Fruit fly (Drosophila melanogaster): ENCODE measurements around the gene ab.

The ab gene

DNA sequence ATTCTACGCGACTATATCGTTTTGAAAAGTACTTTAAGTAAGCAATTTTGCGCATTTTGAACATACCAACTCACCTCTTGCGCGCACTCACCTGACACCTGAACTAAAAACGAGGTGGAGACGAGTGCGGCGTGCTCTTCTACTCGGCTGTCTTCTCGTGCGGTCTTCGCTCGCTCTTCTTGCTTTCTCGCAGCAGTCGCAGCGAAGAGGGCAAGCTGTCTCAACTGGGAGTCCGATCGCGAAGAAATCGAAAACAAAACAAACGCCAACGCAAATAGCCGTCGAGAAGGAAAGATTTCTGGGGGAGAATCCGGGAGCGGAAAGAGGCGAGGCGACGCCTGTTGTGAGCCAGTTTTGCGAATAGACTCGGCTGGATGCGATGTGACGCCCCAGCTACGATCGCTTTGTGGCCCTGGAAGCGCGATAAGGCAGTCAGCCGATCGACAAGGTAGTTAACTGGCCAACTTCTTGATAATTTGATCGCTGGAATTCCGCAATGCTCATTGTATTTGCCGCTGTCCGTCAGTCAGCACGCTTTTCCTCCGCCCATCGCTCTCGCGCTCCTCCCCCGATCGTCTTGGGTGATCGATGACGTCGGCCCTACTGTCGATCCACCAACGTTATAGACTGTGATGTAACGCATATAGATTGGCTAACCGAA, 61.3 kb downstream of the ab start (continued):
- TF ChIP-seq Hr83 (GFP tag; optimal IDR thresholded peaks at IDR 0.05; ENCODE audit: poor library complexity, severe bottlenecking) (peak; percentile 32), dsf (GFP tag; optimal IDR thresholded peaks at IDR 0.05; ENCODE audit: borderline replicate concordance) (no peak), OdsH (GFP tag; optimal IDR thresholded peaks at IDR 0.05) (no peak), dl (GFP tag; optimal IDR thresholded peaks at IDR 0.05; ENCODE audit: insufficient read depth in 1 of 2, partially characterized antibody in 2 of 2) (peak in 1 of 2 experiments; percentile 74), N (GFP tag; optimal IDR thresholded peaks at IDR 0.05) (no peak), foxo (GFP tag; optimal IDR thresholded peaks at IDR 0.05) (no peak), lola (GFP tag; optimal IDR thresholded peaks at IDR 0.05) (no peak), CG32264 (GFP tag; optimal IDR thresholded peaks at IDR 0.05) (no peak), Rel (GFP tag; optimal IDR thresholded peaks at IDR 0.05) (no peak), Rel (tag; optimal IDR thresholded peaks at IDR 0.05) (peak; percentile 25), br (GFP tag; optimal IDR thresholded peaks at IDR 0.05) (peak; percentile 73), brk (GFP tag; optimal IDR thresholded peaks at IDR 0.05) (no peak)

DNA sequence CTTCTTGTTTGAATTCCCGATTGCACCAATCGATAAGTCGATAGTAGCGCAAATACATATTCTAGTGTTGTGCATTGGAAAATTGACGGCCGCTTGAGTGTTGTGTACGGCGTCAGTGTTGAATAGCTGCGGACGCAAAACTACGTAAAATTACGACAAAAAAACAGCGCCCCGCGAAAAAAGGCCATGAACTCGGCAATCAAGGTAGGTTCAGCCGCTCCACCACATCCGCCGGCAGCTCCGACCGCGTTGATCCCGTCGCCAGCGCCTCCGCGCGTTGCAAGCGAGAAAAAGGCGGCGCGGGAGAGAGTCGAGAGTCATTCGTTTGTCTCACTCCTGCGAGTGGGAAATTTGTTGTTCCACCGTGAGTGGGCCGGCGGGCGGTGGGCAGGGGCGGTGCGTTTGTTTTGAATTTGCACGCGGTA, 67.5 kb downstream of the ab start, which contains the start of gene CG33695:
Gene CG33695, plus strand, starts transcription at position 95 of the 425 bp plus-strand sequence.
- TF ChIP-seq Sp1 (GFP tag; optimal IDR thresholded peaks at IDR 0.05) (no peak), woc (GFP tag; optimal IDR thresholded peaks at IDR 0.05) (no peak), pan (optimal IDR thresholded peaks at IDR 0.05) (no peak), GATAd (GFP tag; optimal IDR thresholded peaks at IDR 0.05) (peak; percentile 16), ey (GFP tag; optimal IDR thresholded peaks at IDR 0.05) (peak; percentile 71), HLH106 (tag; optimal IDR thresholded peaks at IDR 0.05) (peak; percentile 44), foxo (GFP tag; optimal IDR thresholded peaks at IDR 0.05) (peak in 1 of 2 experiments; percentile 87), dl (GFP tag; optimal IDR thresholded peaks at IDR 0.05; ENCODE audit: insufficient read depth in 1 of 2, partially characterized antibody in 2 of 2) (no peak), h (GFP tag; optimal IDR thresholded peaks at IDR 0.05) (peak; percentile 83), Hr83 (GFP tag; optimal IDR thresholded peaks at IDR 0.05; ENCODE audit: poor library complexity, severe bottlenecking) (peak; percentile 89), Hnf4 (GFP tag; optimal IDR thresholded peaks at IDR 0.05) (peak; percentile 90), psq (GFP tag; optimal IDR thresholded peaks at IDR 0.05) (peak; percentile 69), jim (GFP tag; optimal IDR thresholded peaks at IDR 0.05) (peak; percentile 30), fru (GFP tag; optimal IDR thresholded peaks at IDR 0.05) (peak; percentile 84), dsf (GFP tag; optimal IDR thresholded peaks at IDR 0.05; ENCODE audit: borderline replicate concordance) (peak; percentile 37), CG9705 (GFP tag; optimal IDR thresholded peaks at IDR 0.05) (peak; percentile 42), CrebA (GFP tag; optimal IDR thresholded peaks at IDR 0.05; ENCODE audit: borderline replicate concordance) (no peak), Jra (GFP tag; optimal IDR thresholded peaks at IDR 0.05) (peak; percentile 80), Mio (GFP tag; optimal IDR thresholded peaks at IDR 0.05) (no peak), Hr78 (GFP tag; optimal IDR thresholded peaks at IDR 0.05) (no peak), Myc (optimal IDR thresholded peaks at IDR 0.05) (no peak), sage (GFP tag; optimal IDR thresholded peaks at IDR 0.05) (peak; percentile 34), usp (GFP tag; optimal IDR thresholded peaks at IDR 0.05) (no peak), sv (GFP tag; optimal IDR thresholded peaks at IDR 0.05) (peak; percentile 65), OdsH (GFP tag; optimal IDR thresholded peaks at IDR 0.05) (peak; percentile 82), Dfd (GFP tag; optimal IDR thresholded peaks at IDR 0.05) (no peak), Dif (GFP tag; optimal IDR thresholded peaks at IDR 0.05; ENCODE audit: partially characterized antibody) (no peak), lola (GFP tag; optimal IDR thresholded peaks at IDR 0.05) (no peak), Vsx2 (GFP tag; optimal IDR thresholded peaks at IDR 0.05; ENCODE audit: partially characterized antibody) (no peak), Rel (GFP tag; optimal IDR thresholded peaks at IDR 0.05) (no peak), Rel (tag; optimal IDR thresholded peaks at IDR 0.05) (peak; percentile 27), tai (GFP tag; optimal IDR thresholded peaks at IDR 0.05) (no peak), brk (GFP tag; optimal IDR thresholded peaks at IDR 0.05) (no peak), dmrt93B (GFP tag; optimal IDR thresholded peaks at IDR 0.05) (no peak), N (GFP tag; optimal IDR thresholded peaks at IDR 0.05) (no peak), rgr (GFP tag; optimal IDR thresholded peaks at IDR 0.05) (peak; percentile 81), br (GFP tag; optimal IDR thresholded peaks at IDR 0.05) (peak; percentile 81), CG32264 (GFP tag; optimal IDR thresholded peaks at IDR 0.05) (peak; percentile 26)
